Worm (Caenorhabditis elegans): ENCODE results near the gene vhl-1.

- TF ChIP-seq aly-2 (tag; optimal IDR thresholded peaks at IDR 0.05), result no peak
- TF ChIP-seq ama-1 (optimal IDR thresholded peaks at IDR 0.05), result no peak
- no peak for TF ChIP-seq ZK546.5 (tag; optimal IDR thresholded peaks at IDR 0.05)
Observed at ce11 chrX:11351288-11351687, 44.1 kb downstream of the vhl-1 start.
